In the genomic region with DNA sequence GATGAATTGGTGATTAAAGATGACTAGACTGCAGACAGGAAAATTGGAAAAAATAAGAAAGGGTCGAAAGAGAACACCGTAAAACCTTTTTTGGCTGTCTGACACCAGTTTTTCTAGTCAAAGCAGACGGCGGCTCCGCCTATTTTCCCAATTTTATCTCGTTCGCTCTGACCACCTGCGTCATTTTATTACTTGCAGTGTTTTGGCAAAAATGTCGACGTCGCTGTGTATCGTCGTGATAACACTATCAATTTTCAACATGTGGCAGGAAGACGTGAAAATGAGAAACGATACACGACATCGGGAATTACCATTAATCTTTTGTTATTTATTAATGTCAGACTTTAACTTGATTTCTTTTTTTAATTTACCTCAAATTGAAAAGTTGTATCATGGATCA, we compare ENCODE assay signal across 1 worm cellular context.
A peak's percentile ranks its signal among the peaks of the same experiment; 100 is the strongest.
TF ChIP-seq lines count a peak whose summit lies in the region.

Gene Y62H9A.15 (minus strand): TSS at position 100 of the 400 bp plus-strand sequence.

TF ChIP-seq in whole organism, L4 larva, 104 proteins besides CTCF, POLR2A, EP300 and RAD21 (continued from another document):
- TF ChIP-seq snpc-4 (tag; optimal IDR thresholded peaks at IDR 0.05; lab: Kevin White, UChicago): no peak
- TF ChIP-seq duxl-1 (tag; optimal IDR thresholded peaks at IDR 0.05; lab: Kevin White, UChicago; ENCODE audit: poor library complexity): no peak
- no peak for TF ChIP-seq ceh-44 (GFP tag; IDR thresholded peaks at IDR 0.05; lab: Robert Waterston, UW)
- peak in 1 of 2 experiments; percentile 25 for TF ChIP-seq mdl-1 (tag; optimal IDR thresholded peaks at IDR 0.05; lab: Kevin White, UChicago)
